Fruit fly (Drosophila melanogaster) whole organism, embryonic: ENCODE measurements around the gene nAChRalpha7.

Experiments
- Antp ChIP-seq: fragments of 200-800 bp; sonication (Bioruptor generic); optimal IDR thresholded peaks from 3 replicates; lab custom pipeline; 2016; ENCODE audit warnings: missing biosample characterization, missing genetic modification characterization
- Atf-2 ChIP-seq: fragments of 200-800 bp; sonication (Bioruptor generic); optimal IDR thresholded peaks from 2 replicates; lab custom pipeline; 2016; ENCODE audit warnings: missing biosample characterization, missing genetic modification characterization
- CG10267 ChIP-seq: fragments of 200-800 bp; sonication (Bioruptor generic); optimal IDR thresholded peaks from 2 replicates; lab custom pipeline; 2018; ENCODE audit warnings: missing biosample characterization, mild to moderate bottlenecking, missing genetic modification characterization, moderate library complexity
- CG10543 ChIP-seq: fragments of 200-800 bp; sonication (Bioruptor generic); optimal IDR thresholded peaks from 3 replicates; lab custom pipeline; 2017; ENCODE audit warnings: missing biosample characterization, mild to moderate bottlenecking, missing genetic modification characterization, moderate library complexity
- CG11398 ChIP-seq: fragments of 200-800 bp; sonication (Bioruptor generic); optimal IDR thresholded peaks from 2 replicates; lab custom pipeline; 2016; ENCODE audit warnings: missing biosample characterization, missing genetic modification characterization
- CG12391 ChIP-seq: fragments of 200-800 bp; sonication (Bioruptor generic); optimal IDR thresholded peaks from 3 replicates; lab custom pipeline; 2018; ENCODE audit warnings: missing biosample characterization, mild to moderate bottlenecking, missing genetic modification characterization, moderate library complexity
- CG15073 ChIP-seq: fragments of 200-800 bp; sonication (Bioruptor generic); optimal IDR thresholded peaks from 2 replicates; lab custom pipeline; 2016; ENCODE audit warnings: missing biosample characterization, missing genetic modification characterization
- CG15601 ChIP-seq: fragments of 200-800 bp; sonication (Bioruptor generic); optimal IDR thresholded peaks from 3 replicates; lab custom pipeline; 2019; ENCODE audit warnings: missing biosample characterization, mild to moderate bottlenecking, missing genetic modification characterization, moderate library complexity
- CG1603 ChIP-seq: fragments of 200-800 bp; sonication (Bioruptor generic); optimal IDR thresholded peaks from 2 replicates; lab custom pipeline; 2019; ENCODE audit warnings: missing biosample characterization, mild to moderate bottlenecking, missing genetic modification characterization, moderate library complexity
- CG17802 ChIP-seq: fragments of 200-800 bp; sonication (Bioruptor generic); optimal IDR thresholded peaks from 2 replicates; lab custom pipeline; 2018; ENCODE audit warnings: missing biosample characterization, mild to moderate bottlenecking, missing genetic modification characterization, moderate library complexity
- CG2202 ChIP-seq: fragments of 200-800 bp; sonication (Bioruptor generic); optimal IDR thresholded peaks from 2 replicates; lab custom pipeline; 2018; ENCODE audit warnings: missing biosample characterization, mild to moderate bottlenecking, missing genetic modification characterization
- CG31365 ChIP-seq: fragments of 200-800 bp; sonication (Bioruptor generic); optimal IDR thresholded peaks from 2 replicates; lab custom pipeline; 2018; ENCODE audit warnings: missing biosample characterization, mild to moderate bottlenecking, missing genetic modification characterization
- CG32772 ChIP-seq: fragments of 200-800 bp; sonication (Bioruptor generic); IDR thresholded peaks from 2 replicates; pipeline ENCODE4 v1.3.6; 2022; ENCODE audit warnings: missing biosample characterization, missing genetic modification characterization
- CG33213 ChIP-seq: fragments of 200-800 bp; sonication (Bioruptor generic); optimal IDR thresholded peaks from 3 replicates; lab custom pipeline; 2016; ENCODE audit warnings: missing biosample characterization, missing genetic modification characterization
- CG34376 ChIP-seq: fragments of 200-800 bp; sonication (Bioruptor generic); optimal IDR thresholded peaks from 2 replicates; lab custom pipeline; 2018; ENCODE audit warnings: missing biosample characterization, mild to moderate bottlenecking, missing genetic modification characterization
- CG43689 ChIP-seq: fragments of 200-800 bp; sonication (Bioruptor generic); IDR thresholded peaks from 2 replicates; pipeline ENCODE4 v1.3.6; 2022; ENCODE audit warnings: missing biosample characterization, missing genetic modification characterization
- CG7556 ChIP-seq: fragments of 200-800 bp; sonication (Bioruptor generic); optimal IDR thresholded peaks from 2 replicates; lab custom pipeline; 2017; ENCODE audit warnings: missing biosample characterization, mild to moderate bottlenecking, missing genetic modification characterization
- CG8290 ChIP-seq, 3 experiments: fragments of 200-800 bp; sonication (Bioruptor generic); optimal IDR thresholded peaks; 2 replicates each; lab custom pipeline; 2016 to 2019; ENCODE audit warnings: missing biosample characterization in 3 of 3, missing genetic modification characterization in 3 of 3, mild to moderate bottlenecking in 2 of 3, moderate library complexity in 1 of 3
- CG9437 ChIP-seq: fragments of 200-800 bp; sonication (Bioruptor generic); optimal IDR thresholded peaks from 2 replicates; lab custom pipeline; 2018; ENCODE audit warnings: missing biosample characterization, mild to moderate bottlenecking, missing genetic modification characterization
- CG9727 ChIP-seq: fragments of 200-800 bp; sonication (Bioruptor generic); optimal IDR thresholded peaks from 3 replicates; lab custom pipeline; 2017; ENCODE audit warnings: missing biosample characterization, mild to moderate bottlenecking, missing genetic modification characterization
- Dad ChIP-seq: fragments of 200-800 bp; sonication (Bioruptor generic); optimal IDR thresholded peaks from 3 replicates; lab custom pipeline; 2016; ENCODE audit warnings: missing biosample characterization, missing genetic modification characterization
- E2f2 ChIP-seq: fragments of 200-800 bp; sonication (Bioruptor generic); IDR thresholded peaks from 2 replicates; pipeline ENCODE4 v1.3.6; 2022; ENCODE audit warnings: missing biosample characterization, missing genetic modification characterization
- Fer1 ChIP-seq: fragments of 200-800 bp; sonication (Bioruptor generic); optimal IDR thresholded peaks from 2 replicates; lab custom pipeline; 2017; ENCODE audit warnings: missing biosample characterization, mild to moderate bottlenecking, missing genetic modification characterization
- HLHmδ ChIP-seq: fragments of 200-800 bp; sonication (Bioruptor generic); optimal IDR thresholded peaks from 2 replicates; lab custom pipeline; 2018; ENCODE audit warnings: missing biosample characterization, mild to moderate bottlenecking, missing genetic modification characterization, moderate library complexity
- NFAT ChIP-seq: fragments of 200-800 bp; sonication (Bioruptor generic); IDR thresholded peaks from 2 replicates; pipeline ENCODE4 v1.3.6; 2022; ENCODE audit warnings: missing biosample characterization, missing genetic modification characterization
- Sox102F ChIP-seq: fragments of 200-800 bp; sonication (Bioruptor generic); optimal IDR thresholded peaks from 2 replicates; lab custom pipeline; 2018; ENCODE audit warnings: missing biosample characterization, mild to moderate bottlenecking, missing genetic modification characterization, moderate library complexity
- Vsx1 ChIP-seq: fragments of 200-800 bp; sonication (Bioruptor generic); optimal IDR thresholded peaks from 2 replicates; lab custom pipeline; 2017; ENCODE audit warnings: missing biosample characterization, mild to moderate bottlenecking, missing genetic modification characterization, missing genetic modification reagents
- bbx ChIP-seq: fragments of 200-800 bp; sonication (Bioruptor generic); IDR thresholded peaks from 2 replicates; pipeline ENCODE4 v1.3.6; 2022; ENCODE audit warnings: missing biosample characterization, missing genetic modification characterization; ENCODE audit not compliant: partially characterized antibody
- bsh ChIP-seq, 2 experiments: fragments of 200-800 bp; sonication (Bioruptor generic); optimal IDR thresholded peaks; 2 replicates each; lab custom pipeline; 2017 to 2018; ENCODE audit warnings: mild to moderate bottlenecking in 2 of 2, missing biosample characterization in 2 of 2, missing genetic modification characterization in 2 of 2, moderate library complexity in 1 of 2
- cg ChIP-seq: fragments of 200-800 bp; sonication (Bioruptor generic); optimal IDR thresholded peaks from 3 replicates; lab custom pipeline; 2019; ENCODE audit warnings: missing biosample characterization, mild to moderate bottlenecking, missing genetic modification characterization, moderate library complexity
- ci ChIP-seq: fragments of 200-800 bp; sonication (Bioruptor generic); IDR thresholded peaks from 3 replicates; pipeline ENCODE4 v1.3.6; 2022; ENCODE audit warnings: missing biosample characterization, missing genetic modification characterization
- fd3F ChIP-seq: fragments of 200-800 bp; sonication (Bioruptor generic); optimal IDR thresholded peaks from 2 replicates; lab custom pipeline; 2018; ENCODE audit warnings: missing biosample characterization, mild to moderate bottlenecking, missing genetic modification characterization, moderate library complexity
- fru ChIP-seq: fragments of >200 bp; optimal IDR thresholded peaks from 2 replicates; lab custom pipeline; 2017
- grn ChIP-seq: fragments of 200-800 bp; sonication (Bioruptor generic); optimal IDR thresholded peaks from 3 replicates; lab custom pipeline; 2017; ENCODE audit warnings: missing biosample characterization, missing genetic modification characterization
- insv ChIP-seq, 2 experiments: fragments of 200-800 bp; sonication (Bioruptor generic); optimal IDR thresholded peaks; 3 replicates each; lab custom pipeline; 2016 to 2018; ENCODE audit warnings: missing biosample characterization in 2 of 2, missing genetic modification characterization in 2 of 2
- lbe ChIP-seq: fragments of 200-800 bp; sonication (Bioruptor generic); optimal IDR thresholded peaks from 2 replicates; lab custom pipeline; 2016; ENCODE audit warnings: missing biosample characterization, mild to moderate bottlenecking, missing genetic modification characterization
- maf-S ChIP-seq: fragments of 200-800 bp; sonication (Bioruptor generic); optimal IDR thresholded peaks from 2 replicates; lab custom pipeline; 2016; ENCODE audit warnings: missing biosample characterization, missing genetic modification characterization
- nmo ChIP-seq: fragments of 200-800 bp; sonication (Bioruptor generic); optimal IDR thresholded peaks from 2 replicates; lab custom pipeline; 2018; ENCODE audit warnings: missing biosample characterization, mild to moderate bottlenecking, missing genetic modification characterization, moderate library complexity
- pb ChIP-seq: fragments of 200-800 bp; sonication (Bioruptor generic); optimal IDR thresholded peaks from 3 replicates; lab custom pipeline; 2016; ENCODE audit warnings: missing biosample characterization, missing genetic modification characterization
- pita ChIP-seq: fragments of 200-800 bp; sonication (Bioruptor generic); optimal IDR thresholded peaks from 2 replicates; lab custom pipeline; 2017; ENCODE audit warnings: missing biosample characterization, mild to moderate bottlenecking, missing genetic modification characterization
- pnt ChIP-seq: fragments of 200-800 bp; sonication (Bioruptor generic); optimal IDR thresholded peaks from 3 replicates; lab custom pipeline; 2016; ENCODE audit warnings: missing biosample characterization, missing genetic modification characterization
- prd ChIP-seq, 3 experiments: fragments of >200 bp in 2 of 3; fragments of 200-800 bp in 1 of 3; sonication (Bioruptor generic) in 1 of 3; optimal IDR thresholded peaks in 2 of 3; IDR thresholded peaks in 1 of 3; 2 replicates in 2 of 3; 3 replicates in 1 of 3; pipeline versions ENCODE4 v1.3.6 to Lab custom; 2017 to 2022; ENCODE audit warnings: missing biosample characterization in 1 of 3, missing genetic modification characterization in 1 of 3
- pum ChIP-seq: fragments of 200-800 bp; sonication (Bioruptor generic); optimal IDR thresholded peaks from 2 replicates; lab custom pipeline; 2016; ENCODE audit warnings: missing biosample characterization, missing genetic modification characterization
- sens-2 ChIP-seq: fragments of 200-800 bp; sonication (Bioruptor generic); IDR thresholded peaks from 2 replicates; pipeline ENCODE4 v1.3.6; 2022; ENCODE audit warnings: missing biosample characterization, missing genetic modification characterization
- sim ChIP-seq: fragments of 200-800 bp; sonication (Bioruptor generic); IDR thresholded peaks from 2 replicates; pipeline ENCODE4 v1.3.6; 2022; ENCODE audit warnings: missing biosample characterization, missing genetic modification characterization
- slou ChIP-seq: fragments of 200-800 bp; sonication (Bioruptor generic); optimal IDR thresholded peaks from 3 replicates; lab custom pipeline; 2016; ENCODE audit warnings: missing biosample characterization, missing genetic modification characterization
- sug ChIP-seq: fragments of 200-800 bp; optimal IDR thresholded peaks from 2 replicates; lab custom pipeline; 2019; ENCODE audit warnings: missing biosample characterization, mild to moderate bottlenecking, missing genetic modification characterization, moderate library complexity
- tap ChIP-seq: fragments of 200-800 bp; optimal IDR thresholded peaks from 3 replicates; lab custom pipeline; 2019; ENCODE audit warnings: missing biosample characterization, mild to moderate bottlenecking, missing genetic modification characterization, moderate library complexity
- tna ChIP-seq: fragments of 200-800 bp; sonication (Bioruptor generic); IDR thresholded peaks from 2 replicates; pipeline ENCODE4 v1.3.6; 2022; ENCODE audit warnings: missing biosample characterization, missing genetic modification characterization; ENCODE audit not compliant: partially characterized antibody
- vvl ChIP-seq: fragments of 200-800 bp; sonication (Bioruptor generic); IDR thresholded peaks from 2 replicates; pipeline ENCODE4 v1.3.6; 2022; ENCODE audit warnings: missing biosample characterization, missing genetic modification characterization
- zen ChIP-seq: fragments of 200-800 bp; sonication (Bioruptor generic); optimal IDR thresholded peaks from 3 replicates; lab custom pipeline; 2018; ENCODE audit warnings: missing biosample characterization, mild to moderate bottlenecking, missing genetic modification characterization, moderate library complexity

The nAChRalpha7 gene

dm6 chrX:19306531-19306930 lies 41.7 kb downstream of the nAChRalpha7 start (continued):
- TF ChIP-seq cg, result no peak
- TF ChIP-seq CG32772 (GFP tag; lab: Robert Waterston, UW), result no peak
- no peak for TF ChIP-seq zen
- TF ChIP-seq pum (GFP tag; lab: Kevin White, UChicago), result no peak
- no peak for TF ChIP-seq Antp (GFP tag; lab: Kevin White, UChicago)
- TF ChIP-seq pb (GFP tag; lab: Kevin White, UChicago), result no peak
- peak; percentile 57 for TF ChIP-seq CG10543 (GFP tag; lab: Kevin White, UChicago)
- TF ChIP-seq NFAT, result no peak
- no peak for TF ChIP-seq CG2202 (tag; lab: Kevin White, UChicago)
- TF ChIP-seq pnt, result no peak
- peak; percentile 43 for TF ChIP-seq fd3F (GFP tag; lab: Kevin White, UChicago)
- TF ChIP-seq sim (GFP tag; lab: Robert Waterston, UW), result no peak
- peak in 1 of 2 experiments; percentile 4 for TF ChIP-seq bsh (GFP tag; optimal IDR thresholded peaks at IDR 0.05; lab: Kevin White, UChicago)
- no peak for TF ChIP-seq grn
- TF ChIP-seq slou (GFP tag; lab: Kevin White, UChicago), result no peak
- no peak for TF ChIP-seq pita (GFP tag; lab: Kevin White, UChicago)
- TF ChIP-seq Fer1 (GFP tag; lab: Kevin White, UChicago), result peak; percentile 46
- no peak for TF ChIP-seq CG9727
- no peak for TF ChIP-seq insv (GFP tag; optimal IDR thresholded peaks at IDR 0.05; lab: Kevin White, UChicago)
- TF ChIP-seq bbx (GFP tag; lab: Robert Waterston, UW), result no peak
- no peak for TF ChIP-seq sens-2 (GFP tag; lab: Robert Waterston, UW)
- no peak for TF ChIP-seq E2f2
- TF ChIP-seq nmo (GFP tag; lab: Kevin White, UChicago), result no peak
- TF ChIP-seq CG9437, result no peak
- no peak for TF ChIP-seq CG7556 (GFP tag; lab: Kevin White, UChicago)
- TF ChIP-seq CG33213 (GFP tag; lab: Kevin White, UChicago), result no peak
- no peak for TF ChIP-seq Sox102F (GFP tag; lab: Kevin White, UChicago)
- TF ChIP-seq Dad (GFP tag; lab: Kevin White, UChicago), result no peak
- TF ChIP-seq maf-S (GFP tag; lab: Kevin White, UChicago), result no peak
- no peak for TF ChIP-seq CG15073 (GFP tag; lab: Kevin White, UChicago)
- TF ChIP-seq tap (tag; lab: Kevin White, UChicago), result peak; percentile 21
- TF ChIP-seq prd (optimal IDR thresholded peaks at IDR 0.05; lab: Kevin White, UChicago), result no peak
- no peak for TF ChIP-seq prd (GFP tag; IDR thresholded peaks at IDR 0.05; lab: Robert Waterston, UW)
- no peak for TF ChIP-seq tna (GFP tag; lab: Robert Waterston, UW)
- TF ChIP-seq CG15601 (tag; lab: Kevin White, UChicago), result peak; percentile 13
- peak; percentile 2 for TF ChIP-seq CG31365 (tag; lab: Kevin White, UChicago)
- TF ChIP-seq Atf-2 (GFP tag; lab: Kevin White, UChicago), result no peak
- TF ChIP-seq HLHmδ (GFP tag; lab: Kevin White, UChicago), result no peak
- no peak for TF ChIP-seq ci (GFP tag; lab: Robert Waterston, UW)
- TF ChIP-seq vvl (GFP tag; lab: Robert Waterston, UW), result no peak
- TF ChIP-seq CG43689 (GFP tag; lab: Robert Waterston, UW), result no peak
- TF ChIP-seq fru (lab: Kevin White, UChicago), result no peak
- TF ChIP-seq CG10267, result no peak
- no peak for TF ChIP-seq CG12391
- no peak for TF ChIP-seq Vsx1
- peak; percentile 11 for TF ChIP-seq CG34376 (GFP tag; lab: Kevin White, UChicago)
- peak; percentile 8 for TF ChIP-seq CG1603 (tag; lab: Kevin White, UChicago)
- no peak for TF ChIP-seq CG11398 (GFP tag; lab: Kevin White, UChicago)
- no peak for TF ChIP-seq CG17802 (tag; lab: Kevin White, UChicago)
- peak; percentile 56 for TF ChIP-seq sug (tag; lab: Kevin White, UChicago)
- no peak for TF ChIP-seq CG8290 (GFP tag; optimal IDR thresholded peaks at IDR 0.05; lab: Kevin White, UChicago)
- TF ChIP-seq CG8290 (tag; optimal IDR thresholded peaks at IDR 0.05; lab: Kevin White, UChicago), result peak in 1 of 2 experiments; percentile 76
- no peak for TF ChIP-seq lbe (GFP tag; lab: Kevin White, UChicago)
